Worm (Caenorhabditis elegans) whole organism, young adult: ENCODE data around the gene C01G10.10.

Source experiments
- B0035.1 ChIP-seq: sonication (generic microtip); optimal IDR thresholded peaks from 2 replicates; lab custom pipeline; 2016; ENCODE audit warnings: missing genetic modification characterization, mild to moderate bottlenecking, missing compliant biosample characterization, missing genotype, missing genetic modification reagents
- B0261.1 ChIP-seq: sonication (generic microtip); optimal IDR thresholded peaks from 2 replicates; lab custom pipeline; 2016; ENCODE audit warnings: mild to moderate bottlenecking, missing genetic modification characterization, moderate library complexity, missing compliant biosample characterization
- C06A6.2 ChIP-seq: fragments of 200-800 bp; sonication (Bioruptor generic); conservative IDR thresholded peaks from 2 replicates; pipeline ENCODE4 v1.3.6; 2022; ENCODE audit warnings: missing genetic modification characterization, missing compliant biosample characterization
- D2030.7 ChIP-seq: fragments of 200-800 bp; sonication (Bioruptor generic); IDR thresholded peaks from 2 replicates; pipeline ENCODE4 v1.3.6; 2022; ENCODE audit warnings: missing genetic modification reagents, missing genetic modification characterization, missing compliant biosample characterization
- F23B12.7 ChIP-seq: sonication (generic microtip); optimal IDR thresholded peaks from 2 replicates; lab custom pipeline; 2017; ENCODE audit warnings: missing genetic modification characterization, mild to moderate bottlenecking, missing compliant biosample characterization, antibody characterized with exemption, moderate library complexity; ENCODE audit not compliant: insufficient read depth
- F33H1.4 ChIP-seq: fragments of 200-800 bp; sonication (Bioruptor generic); IDR thresholded peaks from 2 replicates; pipeline ENCODE4 v1.3.6; 2022; ENCODE audit warnings: missing genetic modification reagents, missing genetic modification characterization, missing compliant biosample characterization
- F49E8.2 ChIP-seq: sonication (generic microtip); optimal IDR thresholded peaks from 3 replicates; lab custom pipeline; 2017; ENCODE audit warnings: missing genetic modification characterization, mild to moderate bottlenecking, missing compliant biosample characterization, antibody characterized with exemption, moderate library complexity; ENCODE audit not compliant: insufficient read depth
- F52B5.7 ChIP-seq: sonication (generic microtip); optimal IDR thresholded peaks from 2 replicates; lab custom pipeline; 2016; ENCODE audit warnings: mild to moderate bottlenecking, missing genetic modification characterization, missing compliant biosample characterization
- T26A5.8 ChIP-seq: sonication (generic microtip); optimal IDR thresholded peaks from 2 replicates; lab custom pipeline; 2016; ENCODE audit warnings: missing genetic modification characterization, missing compliant biosample characterization
- Y53F4B.3 ChIP-seq: fragments of 200-800 bp; sonication (Bioruptor generic); IDR thresholded peaks from 2 replicates; pipeline ENCODE4 v1.3.6; 2022; ENCODE audit warnings: missing genetic modification reagents, missing genetic modification characterization, missing compliant biosample characterization
- aptf-2 ChIP-seq: fragments of 200-800 bp; sonication (Bioruptor generic); conservative IDR thresholded peaks from 2 replicates; pipeline ENCODE4 v1.3.6; 2022; ENCODE audit warnings: missing genetic modification reagents, missing genetic modification characterization, missing compliant biosample characterization
- attf-5 ChIP-seq: fragments of 200-800 bp; sonication (Bioruptor generic); optimal IDR thresholded peaks from 2 replicates; lab custom pipeline; 2018; ENCODE audit warnings: mild to moderate bottlenecking, missing genetic modification characterization, missing compliant biosample characterization
- bed-2 ChIP-seq: fragments of 200-800 bp; sonication (Bioruptor generic); IDR thresholded peaks from 2 replicates; pipeline ENCODE4 v1.3.6; 2022; ENCODE audit warnings: missing genetic modification reagents, missing genetic modification characterization, missing compliant biosample characterization
- cebp-2 ChIP-seq: fragments of 200-800 bp; sonication (Bioruptor generic); IDR thresholded peaks from 2 replicates; pipeline ENCODE4 v1.3.6; 2022; ENCODE audit warnings: missing genetic modification characterization, missing compliant biosample characterization
- chd-7 ChIP-seq: sonication (generic microtip); optimal IDR thresholded peaks from 2 replicates; lab custom pipeline; 2016; ENCODE audit warnings: mild to moderate bottlenecking, missing genetic modification characterization, moderate library complexity, missing compliant biosample characterization
- hmg-1.2 ChIP-seq: fragments of 200-800 bp; sonication (Bioruptor generic); IDR thresholded peaks from 2 replicates; pipeline ENCODE4 v1.3.6; 2022; ENCODE audit warnings: missing genetic modification reagents, missing genetic modification characterization, missing compliant biosample characterization
- lin-26 ChIP-seq: fragments of 200-800 bp; sonication (Bioruptor generic); IDR thresholded peaks from 2 replicates; pipeline ENCODE4 v1.3.6; 2022; ENCODE audit warnings: missing genetic modification reagents, missing genetic modification characterization, missing compliant biosample characterization
- lin-54 ChIP-seq: fragments of 200-800 bp; sonication (Bioruptor generic); optimal IDR thresholded peaks from 2 replicates; lab custom pipeline; 2018; ENCODE audit warnings: mild to moderate bottlenecking, missing genetic modification characterization, missing compliant biosample characterization
- madf-10 ChIP-seq: sonication (generic microtip); optimal IDR thresholded peaks from 2 replicates; lab custom pipeline; 2016; ENCODE audit warnings: mild to moderate bottlenecking, missing genetic modification characterization, missing compliant biosample characterization
- madf-6 ChIP-seq: fragments of 200-800 bp; sonication (Bioruptor generic); IDR thresholded peaks from 2 replicates; pipeline ENCODE4 v1.3.6; 2022; ENCODE audit warnings: missing genetic modification reagents, missing genetic modification characterization, missing compliant biosample characterization
- madf-8 ChIP-seq: fragments of 200-800 bp; sonication (Bioruptor generic); conservative IDR thresholded peaks from 2 replicates; pipeline ENCODE4 v1.3.6; 2022; ENCODE audit warnings: missing genetic modification reagents, missing genetic modification characterization, missing compliant biosample characterization
- nfyb-1 ChIP-seq: fragments of 200-800 bp; sonication (Bioruptor generic); IDR thresholded peaks from 2 replicates; pipeline ENCODE4 v1.3.6; 2022; ENCODE audit warnings: missing genetic modification reagents, missing genetic modification characterization, missing compliant biosample characterization
- nhr-80 ChIP-seq: sonication (generic microtip); optimal IDR thresholded peaks from 2 replicates; lab custom pipeline; 2016; ENCODE audit warnings: missing genetic modification characterization, missing compliant biosample characterization
- nhr-90 ChIP-seq: sonication (generic microtip); optimal IDR thresholded peaks from 2 replicates; lab custom pipeline; 2016; ENCODE audit warnings: missing genotype, mild to moderate bottlenecking, missing genetic modification characterization, missing compliant biosample characterization
- repo-1 ChIP-seq: sonication (generic microtip); optimal IDR thresholded peaks from 2 replicates; lab custom pipeline; 2017; ENCODE audit warnings: mild to moderate bottlenecking, missing genetic modification characterization, missing compliant biosample characterization
- snpc-1.3 ChIP-seq: sonication (generic microtip); optimal IDR thresholded peaks from 2 replicates; lab custom pipeline; 2017; ENCODE audit warnings: missing genetic modification characterization, mild to moderate bottlenecking, missing compliant biosample characterization, antibody characterized with exemption, moderate library complexity, missing genotype, missing genetic modification reagents; ENCODE audit not compliant: insufficient read depth
- somi-1 ChIP-seq: fragments of 200-800 bp; sonication (Bioruptor generic); optimal IDR thresholded peaks from 2 replicates; lab custom pipeline; 2018; ENCODE audit warnings: mild to moderate bottlenecking, missing genetic modification characterization, missing compliant biosample characterization
- sptf-2 ChIP-seq: fragments of 200-800 bp; sonication (Bioruptor generic); optimal IDR thresholded peaks from 2 replicates; lab custom pipeline; 2018; ENCODE audit warnings: mild to moderate bottlenecking, missing genetic modification characterization, missing compliant biosample characterization
- tbp1 ChIP-seq: fragments of 200-800 bp; sonication (Bioruptor generic); optimal IDR thresholded peaks from 2 replicates; lab custom pipeline; 2018; ENCODE audit warnings: mild to moderate bottlenecking, missing genetic modification characterization, missing compliant biosample characterization
- unc-130 ChIP-seq: sonication (generic microtip); optimal IDR thresholded peaks from 2 replicates; lab custom pipeline; 2016; ENCODE audit warnings: missing genetic modification reagents, missing genetic modification characterization, missing compliant biosample characterization
- ztf-22 ChIP-seq: fragments of 200-800 bp; sonication (Bioruptor generic); optimal IDR thresholded peaks from 2 replicates; lab custom pipeline; 2018; ENCODE audit warnings: mild to moderate bottlenecking, missing genetic modification characterization, moderate library complexity, missing compliant biosample characterization
- ztf-25 ChIP-seq: fragments of 200-800 bp; sonication (Bioruptor generic); IDR thresholded peaks from 2 replicates; pipeline ENCODE4 v1.3.6; 2022; ENCODE audit warnings: missing genetic modification reagents, missing genetic modification characterization, missing compliant biosample characterization
- ztf-3 ChIP-seq: fragments of 200-800 bp; sonication (Bioruptor generic); optimal IDR thresholded peaks from 2 replicates; lab custom pipeline; 2018; ENCODE audit warnings: mild to moderate bottlenecking, missing genetic modification characterization, missing compliant biosample characterization

The C01G10.10 gene

ce11 chrV:15111660-15112059 lies 29.4 kb upstream of the C01G10.10 start, which contains the start of gene T01G5.7:
Gene T01G5.7, plus strand, starts transcription at chrV:15111960.
- TF ChIP-seq F49E8.2 (tag; lab: Kevin White, UChicago) (no peak), repo-1 (no peak), sptf-2 (GFP tag; lab: Kevin White, UChicago) (no peak), B0035.1 (tag; lab: Kevin White, UChicago) (no peak), madf-8 (GFP tag; lab: Robert Waterston, UW) (no peak), attf-5 (GFP tag; lab: Kevin White, UChicago) (no peak), unc-130 (no peak), F52B5.7 (tag; lab: Kevin White, UChicago) (no peak), T26A5.8 (no peak), cebp-2 (GFP tag; lab: Robert Waterston, UW) (no peak), tbp1 (GFP tag; lab: Kevin White, UChicago) (no peak), D2030.7 (GFP tag; lab: Robert Waterston, UW) (no peak), bed-2 (GFP tag; lab: Robert Waterston, UW) (no peak)
- TF ChIP-seq, all 124 proteins: peak for 0

- no peak for TF ChIP-seq ztf-22 (GFP tag; lab: Kevin White, UChicago)
- TF ChIP-seq madf-10 (tag; lab: Kevin White, UChicago) = no peak
- no peak for TF ChIP-seq chd-7 (tag; lab: Kevin White, UChicago)
- no peak for TF ChIP-seq sptf-2 (GFP tag; lab: Kevin White, UChicago)
- TF ChIP-seq somi-1 = no peak
- TF ChIP-seq F33H1.4 (GFP tag; lab: Robert Waterston, UW) = no peak
- TF ChIP-seq, all 124 proteins: peak for 0
Observed at ce11 chrV:15109260-15109659, 27.0 kb upstream of the C01G10.10 start, which contains the start of gene Y75B12A.2. Gene Y75B12A.2, plus strand, starts transcription at chrV:15109560.

- peak; percentile 36; the same call in 1 of the 2 replicates for TF ChIP-seq nfyb-1 (GFP tag; lab: Robert Waterston, UW)
- TF ChIP-seq lin-26 = peak; percentile 55; the same call in 1 of the 2 replicates
- TF ChIP-seq B0261.1 (tag; lab: Kevin White, UChicago) = peak; percentile 58
- peak; percentile 50; the same call in 1 of the 2 replicates for TF ChIP-seq ztf-25 (GFP tag; lab: Robert Waterston, UW)
- peak; percentile 82 for TF ChIP-seq tbp1 (GFP tag; lab: Kevin White, UChicago)
- TF ChIP-seq hmg-1.2 (GFP tag; lab: Robert Waterston, UW) = peak; percentile 73; the same call in 1 of the 2 replicates
Observed at ce11 chrV:15105893-15106598, 23.8 kb upstream of the C01G10.10 start, which contains the start of gene C01G10.14. Gene C01G10.14, minus strand, starts transcription at chrV:15105943.

DNA sequence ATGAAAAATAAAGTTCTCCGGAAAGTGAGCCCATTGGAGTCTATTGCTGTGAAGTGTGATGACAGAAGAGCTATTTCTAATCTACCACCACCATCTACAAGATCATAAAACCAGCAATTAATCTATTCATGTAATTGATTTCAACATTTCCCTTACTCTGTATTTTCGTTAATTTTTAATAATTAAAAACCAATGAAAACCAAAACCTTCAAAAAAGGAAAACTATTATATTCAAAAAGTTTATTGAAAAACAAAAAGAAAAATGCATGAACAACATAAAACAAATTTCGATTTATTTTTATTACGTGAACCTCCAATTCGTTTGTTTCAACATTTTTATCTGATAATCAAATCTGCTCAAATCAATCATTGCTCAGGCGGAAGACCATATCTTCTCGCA lies 17.2 kb upstream of the C01G10.10 start, which contains the start of gene C01G10.1:
C01G10.1 (plus strand) TSS at position 301 of the 400 bp plus-strand sequence.
- no peak for TF ChIP-seq nhr-90 (tag; lab: Kevin White, UChicago)
- TF ChIP-seq F23B12.7 (tag; lab: Kevin White, UChicago) = no peak
- no peak for TF ChIP-seq Y53F4B.3 (GFP tag; lab: Robert Waterston, UW)
- no peak for TF ChIP-seq ztf-3
- TF ChIP-seq aptf-2 (GFP tag; lab: Robert Waterston, UW) = no peak
- no peak for TF ChIP-seq madf-6 (GFP tag; lab: Robert Waterston, UW)
- TF ChIP-seq nhr-80 (tag; lab: Kevin White, UChicago) = no peak
- no peak for TF ChIP-seq nfyb-1 (GFP tag; lab: Robert Waterston, UW)
- TF ChIP-seq C06A6.2 (GFP tag; lab: Robert Waterston, UW) = no peak
- no peak for TF ChIP-seq madf-8 (GFP tag; lab: Robert Waterston, UW)
- TF ChIP-seq lin-54 (GFP tag; lab: Kevin White, UChicago) = no peak
- TF ChIP-seq snpc-1.3 (tag; lab: Kevin White, UChicago) = no peak
